Fruit fly (Drosophila melanogaster) whole organism, prepupa: ENCODE measurements around the gene Sk1.
A peak's percentile ranks its signal among the peaks of the same experiment; 100 is the strongest.

Source experiments
- CG10631 ChIP-seq: fragments of 200-800 bp; sonication (Bioruptor generic); optimal IDR thresholded peaks from 2 replicates; lab custom pipeline; 2016; ENCODE audit warnings: missing biosample characterization, missing genetic modification characterization
- CG32006 ChIP-seq: fragments of 200-800 bp; sonication (Bioruptor generic); optimal IDR thresholded peaks from 3 replicates; lab custom pipeline; 2017; ENCODE audit warnings: missing biosample characterization, mild to moderate bottlenecking, missing genetic modification characterization
- Gug ChIP-seq: fragments of 200-800 bp; sonication (Bioruptor generic); IDR thresholded peaks from 2 replicates; pipeline ENCODE4 v1.3.6; 2022; ENCODE audit warnings: missing biosample characterization, missing genetic modification characterization
- OdsH ChIP-seq: fragments of 200-800 bp; sonication (Bioruptor generic); optimal IDR thresholded peaks from 3 replicates; lab custom pipeline; 2016; ENCODE audit warnings: missing biosample characterization, missing genetic modification characterization
- net ChIP-seq: fragments of 200-800 bp; sonication (Bioruptor generic); optimal IDR thresholded peaks from 3 replicates; lab custom pipeline; 2016; ENCODE audit warnings: missing biosample characterization, missing genetic modification characterization

- peak; percentile 75 for TF ChIP-seq net (GFP tag; lab: Kevin White, UChicago)
- TF ChIP-seq CG32006 (GFP tag; lab: Kevin White, UChicago): peak; percentile 86
- peak; percentile 85 for TF ChIP-seq Gug
- peak; percentile 73 for TF ChIP-seq CG10631 (GFP tag; lab: Kevin White, UChicago)
- TF ChIP-seq OdsH (GFP tag; lab: Kevin White, UChicago): peak; percentile 84
Observed at dm6 chrX:11446792-11447405, 4.6 kb downstream of the Sk1 start.
